Fruit fly (Drosophila melanogaster): Measurements from ENCODE around the gene synr.

Gene synr

DNA sequence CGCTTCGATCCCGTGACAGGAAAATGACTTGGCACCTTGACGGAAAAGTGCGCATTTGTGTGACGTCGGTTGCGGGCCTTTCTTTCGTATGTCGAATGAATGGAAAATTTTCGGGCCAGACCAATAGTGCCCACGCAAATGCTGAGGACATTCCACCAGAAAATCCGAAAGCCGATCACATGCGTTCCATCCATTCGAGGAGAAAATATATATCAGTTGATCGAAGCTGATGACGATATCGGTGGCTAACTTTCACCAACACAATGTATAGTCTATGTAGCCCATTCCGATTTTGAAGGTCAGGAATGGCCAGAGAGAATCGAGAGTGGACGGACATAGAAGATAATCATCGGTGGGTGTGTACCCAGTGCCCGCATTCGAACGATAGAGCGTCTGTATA, 44.4 kb upstream of the synr start:
- no peak for TF ChIP-seq CG11294 (GFP tag; IDR thresholded peaks at IDR 0.05)
- no peak for TF ChIP-seq Gug (GFP tag; IDR thresholded peaks at IDR 0.05)
- no peak for TF ChIP-seq pdm3 (GFP tag; optimal IDR thresholded peaks at IDR 0.05)
- TF ChIP-seq CG15336 (GFP tag; IDR thresholded peaks at IDR 0.05) = no peak
- no peak for TF ChIP-seq salr (GFP tag; optimal IDR thresholded peaks at IDR 0.05)
- TF ChIP-seq Hr4 (GFP tag; optimal IDR thresholded peaks at IDR 0.05) = no peak
- no peak for TF ChIP-seq svp (GFP tag)
- TF ChIP-seq fkh (GFP tag; optimal IDR thresholded peaks at IDR 0.05) = no peak
- TF ChIP-seq CG11902 (GFP tag; optimal IDR thresholded peaks at IDR 0.05) = no peak
- no peak for TF ChIP-seq acj6 (GFP tag; optimal IDR thresholded peaks at IDR 0.05)
- no peak for TF ChIP-seq Eip75B (GFP tag; optimal IDR thresholded peaks at IDR 0.05)
- TF ChIP-seq dsx (GFP tag; optimal IDR thresholded peaks at IDR 0.05; ENCODE audit: poor library complexity, severe bottlenecking) = no peak
- TF ChIP-seq Sox15 (GFP tag; optimal IDR thresholded peaks at IDR 0.05) = no peak

DNA sequence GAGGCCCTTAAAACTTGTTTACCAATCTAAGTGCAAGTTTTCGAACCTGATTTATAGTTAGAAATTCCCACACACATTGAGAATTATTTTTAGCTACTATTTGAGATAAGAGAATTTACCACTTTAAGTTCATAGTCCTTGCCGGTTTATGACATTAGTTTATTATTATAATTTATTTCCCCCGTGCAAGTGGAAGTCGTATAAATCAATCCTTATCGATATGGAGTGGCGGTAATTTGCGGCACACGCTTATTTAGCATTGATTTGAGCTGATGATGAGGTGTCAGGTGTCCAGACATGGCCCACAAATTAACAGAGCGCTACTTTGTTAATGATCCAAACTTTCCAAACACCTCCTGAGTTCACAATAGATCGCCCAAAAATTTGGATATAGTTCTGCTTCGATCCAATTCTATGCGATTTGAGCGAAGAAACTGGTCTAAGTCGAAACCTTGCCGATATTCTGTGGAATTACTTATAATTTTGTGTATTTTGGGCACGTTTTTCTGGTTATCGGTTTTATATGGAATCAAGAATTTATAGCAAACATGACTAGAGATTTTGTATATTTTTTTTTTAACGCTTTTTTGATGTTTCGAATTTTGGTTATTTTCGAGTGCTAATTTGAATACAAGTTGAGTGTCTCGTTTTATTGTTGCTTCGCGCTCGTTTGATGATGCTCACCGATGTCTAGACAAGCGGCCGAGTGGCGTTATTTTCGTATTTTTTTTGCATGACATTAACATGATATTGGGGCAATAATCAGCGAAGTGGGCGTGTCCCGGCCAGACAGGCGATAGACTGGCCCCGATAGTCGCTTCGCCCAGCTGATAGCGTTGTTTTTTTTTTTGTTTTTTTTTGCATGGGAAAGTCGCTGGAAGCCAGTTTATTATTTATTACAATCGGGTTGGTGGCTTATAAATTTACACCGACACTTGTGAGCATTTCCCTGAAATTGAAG, 42.7 kb upstream of the synr start:
- no peak for TF ChIP-seq Smox (GFP tag; optimal IDR thresholded peaks at IDR 0.05)
- TF ChIP-seq achi (GFP tag; optimal IDR thresholded peaks at IDR 0.05) = no peak
- TF ChIP-seq CG1621 (tag; optimal IDR thresholded peaks at IDR 0.05) = no peak
- no peak for TF ChIP-seq acj6 (GFP tag; optimal IDR thresholded peaks at IDR 0.05)
- no peak for TF ChIP-seq CG11294 (GFP tag; IDR thresholded peaks at IDR 0.05)
- no peak for TF ChIP-seq CG8632 (GFP tag; optimal IDR thresholded peaks at IDR 0.05)

DNA sequence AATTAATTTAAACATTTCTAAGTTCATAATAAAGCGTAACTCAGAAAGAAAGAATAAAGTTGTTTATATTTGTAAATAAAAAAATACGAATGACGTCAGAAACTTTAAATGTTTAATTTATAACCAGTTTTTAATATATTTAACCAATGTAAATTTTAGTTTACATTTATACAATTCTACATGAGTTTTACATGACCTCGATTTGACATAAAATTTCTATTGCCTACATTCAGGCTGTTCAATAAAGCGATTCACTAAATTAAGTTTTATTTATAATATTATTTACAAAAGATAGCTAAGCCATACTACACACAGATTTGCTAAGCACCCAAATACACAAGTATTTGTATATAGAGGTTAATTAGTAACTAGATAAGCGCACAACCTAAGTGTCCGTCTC, 38.7 kb upstream of the synr start:
- TF ChIP-seq lz (GFP tag; optimal IDR thresholded peaks at IDR 0.05) = no peak
- peak; percentile 29 for TF ChIP-seq svp (GFP tag)

DNA sequence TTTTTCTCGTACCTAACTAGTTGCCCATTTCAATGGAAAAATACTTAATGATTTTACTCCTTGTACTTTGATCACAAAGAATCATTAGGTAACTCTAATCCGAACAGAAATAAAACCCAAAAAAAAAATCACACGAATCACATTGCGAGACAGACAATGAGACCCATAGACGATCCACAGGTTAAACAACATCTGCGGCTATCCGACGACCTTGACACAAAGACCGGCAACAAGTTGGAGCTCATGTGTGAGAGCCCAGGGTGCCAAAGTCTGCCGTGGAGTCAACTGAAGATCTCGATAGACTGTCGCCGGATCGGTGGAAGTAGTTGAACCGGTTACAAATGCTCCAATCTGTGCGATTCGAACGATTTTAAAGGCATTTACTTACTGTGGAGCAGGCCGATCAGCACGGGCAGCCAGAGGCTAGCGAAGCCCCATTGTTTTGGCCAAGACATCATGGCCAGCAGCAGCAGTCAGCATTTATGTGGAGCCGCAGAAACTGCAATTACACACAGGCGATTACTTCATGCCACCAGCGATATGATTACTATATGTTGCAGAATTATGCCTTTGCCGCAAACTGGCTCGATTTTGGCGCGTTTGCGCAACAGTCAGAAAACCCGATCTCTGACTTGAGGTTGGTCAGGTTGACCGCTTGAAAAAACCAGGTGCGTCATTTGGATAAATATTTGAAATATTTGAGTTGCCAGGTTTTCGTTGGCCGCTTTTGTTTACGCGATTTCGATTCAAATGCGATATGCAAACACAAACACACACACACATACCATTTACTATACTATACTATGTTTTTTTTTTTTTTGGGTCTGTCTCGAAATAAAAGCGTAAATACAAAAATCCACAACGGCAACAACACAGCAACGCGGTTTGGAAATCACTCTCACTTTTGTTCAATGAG, 36.9 kb upstream of the synr start:
- peak; percentile 98 for TF ChIP-seq CG6808 (GFP tag; optimal IDR thresholded peaks at IDR 0.05)
- TF ChIP-seq CG10631 (GFP tag; optimal IDR thresholded peaks at IDR 0.05) = no peak
- TF ChIP-seq acj6 (GFP tag; optimal IDR thresholded peaks at IDR 0.05) = no peak
- TF ChIP-seq fkh (GFP tag; optimal IDR thresholded peaks at IDR 0.05) = peak; percentile 61
- TF ChIP-seq fd59A (GFP tag; optimal IDR thresholded peaks at IDR 0.05) = no peak
- TF ChIP-seq Smox (GFP tag; optimal IDR thresholded peaks at IDR 0.05) = no peak
- peak; percentile 55 for TF ChIP-seq CG1621 (tag; optimal IDR thresholded peaks at IDR 0.05)
- TF ChIP-seq CG8119 (GFP tag; IDR thresholded peaks at IDR 0.05) = no peak
- no peak for TF ChIP-seq dac (GFP tag; optimal IDR thresholded peaks at IDR 0.05)
- TF ChIP-seq svp (GFP tag) = no peak
- no peak for TF ChIP-seq Ets96B (tag; optimal IDR thresholded peaks at IDR 0.05)
- no peak for TF ChIP-seq topi (GFP tag; optimal IDR thresholded peaks at IDR 0.05)
- no peak for TF ChIP-seq CG6854 (GFP tag; optimal IDR thresholded peaks at IDR 0.05)
- no peak for TF ChIP-seq CG8319 (GFP tag; optimal IDR thresholded peaks at IDR 0.05)
- TF ChIP-seq Hr39 (GFP tag; optimal IDR thresholded peaks at IDR 0.05) = no peak
- no peak for TF ChIP-seq CG4318 (GFP tag; optimal IDR thresholded peaks at IDR 0.05)
- TF ChIP-seq Eip78C (GFP tag) = peak; percentile 32
- no peak for TF ChIP-seq esn (GFP tag; optimal IDR thresholded peaks at IDR 0.05)
- no peak for TF ChIP-seq salr (GFP tag; optimal IDR thresholded peaks at IDR 0.05)
- TF ChIP-seq CG9139 (GFP tag; optimal IDR thresholded peaks at IDR 0.05) = no peak
- no peak for TF ChIP-seq spab (GFP tag; optimal IDR thresholded peaks at IDR 0.05)
- TF ChIP-seq CG6792 (GFP tag; optimal IDR thresholded peaks at IDR 0.05) = no peak
- no peak for TF ChIP-seq CG15336 (GFP tag; IDR thresholded peaks at IDR 0.05)
